Worm (Caenorhabditis elegans) whole organism, L4 larva: ENCODE data around the gene srv-10.
A peak's percentile ranks its signal among the peaks of the same experiment; 100 is the strongest.

Source experiments
- F26F4.8 ChIP-seq: fragments of 200-800 bp; sonication (Bioruptor generic); conservative IDR thresholded peaks from 2 replicates; pipeline ENCODE4 v1.3.6; 2022; ENCODE audit warnings: missing genetic modification characterization, missing compliant biosample characterization
- Y5F2A.4 ChIP-seq: fragments of 200-800 bp; sonication (Bioruptor generic); optimal IDR thresholded peaks from 2 replicates; lab custom pipeline; 2018; ENCODE audit warnings: mild to moderate bottlenecking, missing genetic modification characterization, missing compliant biosample characterization
- ZK337.2 ChIP-seq: fragments of 200-800 bp; sonication (Bioruptor generic); IDR thresholded peaks from 2 replicates; pipeline ENCODE4 v1.3.6; 2022; ENCODE audit warnings: missing genetic modification reagents, missing genetic modification characterization, missing compliant biosample characterization
- aha-1 ChIP-seq: fragments of 150-350 bp; peaks from one replicate; lab custom pipeline; 2014; ENCODE audit warnings: missing biosample characterization, missing genetic modification characterization
- arid-1 ChIP-seq: fragments of 200-800 bp; sonication (Bioruptor generic); conservative IDR thresholded peaks from 2 replicates; pipeline ENCODE4 v1.3.6; 2022; ENCODE audit warnings: missing genetic modification reagents, missing genetic modification characterization, missing compliant biosample characterization
- ceh-32 ChIP-seq: sonication (generic microtip); optimal IDR thresholded peaks from 2 replicates; lab custom pipeline; 2016; ENCODE audit warnings: mild to moderate bottlenecking, missing genetic modification characterization, missing compliant biosample characterization; ENCODE audit not compliant: poor library complexity
- ceh-82 ChIP-seq: sonication (generic microtip); optimal IDR thresholded peaks from 2 replicates; lab custom pipeline; 2017; ENCODE audit warnings: missing biosample characterization, missing genetic modification characterization
- cey-2 ChIP-seq: sonication (generic microtip); optimal IDR thresholded peaks from 3 replicates; lab custom pipeline; 2017; ENCODE audit warnings: missing genetic modification characterization, mild to moderate bottlenecking, missing compliant biosample characterization, antibody characterized with exemption, borderline replicate concordance; ENCODE audit not compliant: insufficient read depth
- ctbp-1 ChIP-seq: fragments of 200-800 bp; sonication (Bioruptor generic); IDR thresholded peaks from 2 replicates; pipeline ENCODE4 v1.3.6; 2022; ENCODE audit warnings: missing genetic modification reagents, missing genetic modification characterization, missing compliant biosample characterization
- daf-12 ChIP-seq: fragments of 150-350 bp; optimal IDR thresholded peaks from 2 replicates; lab custom pipeline; 2014; ENCODE audit warnings: missing biosample characterization, missing genetic modification reagents, missing genetic modification characterization
- duxl-1 ChIP-seq: sonication (generic microtip); optimal IDR thresholded peaks from 2 replicates; lab custom pipeline; 2016; ENCODE audit warnings: mild to moderate bottlenecking, missing genetic modification characterization, moderate library complexity, missing compliant biosample characterization; ENCODE audit not compliant: poor library complexity
- fkh-10 ChIP-seq: fragments of 150-350 bp; optimal IDR thresholded peaks from 2 replicates; lab custom pipeline; 2014; ENCODE audit warnings: missing biosample characterization, missing genetic modification reagents, missing genetic modification characterization
- gei-8 ChIP-seq: fragments of 200-800 bp; sonication (Bioruptor generic); optimal IDR thresholded peaks from 2 replicates; lab custom pipeline; 2018; ENCODE audit warnings: mild to moderate bottlenecking, missing genetic modification characterization, missing compliant biosample characterization
- hmg-1.1 ChIP-seq: fragments of 200-800 bp; sonication (Bioruptor generic); IDR thresholded peaks from 2 replicates; pipeline ENCODE4 v1.3.6; 2022; ENCODE audit warnings: missing genetic modification reagents, missing genetic modification characterization, missing compliant biosample characterization
- jun-1 ChIP-seq: fragments of 150-350 bp; optimal IDR thresholded peaks from 2 replicates; lab custom pipeline; 2014; ENCODE audit warnings: missing biosample characterization, missing genetic modification reagents, missing genetic modification characterization
- lin-1 ChIP-seq: fragments of 200-800 bp; sonication (Bioruptor generic); IDR thresholded peaks from 2 replicates; pipeline ENCODE4 v1.3.6; 2022; ENCODE audit warnings: missing genetic modification reagents, missing genetic modification characterization, missing compliant biosample characterization
- lin-13 ChIP-seq: fragments of 150-350 bp; optimal IDR thresholded peaks from 2 replicates; lab custom pipeline; 2014; ENCODE audit warnings: missing biosample characterization, missing genetic modification reagents, missing genetic modification characterization
- lin-29 ChIP-seq: fragments of 200-800 bp; sonication (Bioruptor generic); IDR thresholded peaks from 2 replicates; pipeline ENCODE4 v1.3.6; 2022; ENCODE audit warnings: missing genetic modification reagents, missing genetic modification characterization, missing compliant biosample characterization
- lin-38 ChIP-seq: fragments of 200-800 bp; sonication (Bioruptor generic); IDR thresholded peaks from 2 replicates; pipeline ENCODE4 v1.3.6; 2022; ENCODE audit warnings: missing genetic modification reagents, missing genetic modification characterization, missing compliant biosample characterization
- mep-1 ChIP-seq: fragments of 150-350 bp; sonication (generic microtip); optimal IDR thresholded peaks from 3 replicates; lab custom pipeline; 2014; ENCODE audit warnings: missing biosample characterization, missing genetic modification characterization
- mes-2 ChIP-seq: sonication (generic microtip); optimal IDR thresholded peaks from 2 replicates; lab custom pipeline; 2016; ENCODE audit warnings: missing genotype, mild to moderate bottlenecking, missing genetic modification characterization, missing compliant biosample characterization; ENCODE audit not compliant: poor library complexity, severe bottlenecking
- nhr-11 ChIP-seq: fragments of 150-350 bp; optimal IDR thresholded peaks from 2 replicates; lab custom pipeline; 2014; ENCODE audit warnings: missing biosample characterization, missing genetic modification characterization
- nhr-25 ChIP-seq: sonication (generic microtip); optimal IDR thresholded peaks from 2 replicates; lab custom pipeline; 2017; ENCODE audit warnings: missing genetic modification characterization, mild to moderate bottlenecking, missing compliant biosample characterization, antibody characterized with exemption, moderate library complexity, borderline replicate concordance; ENCODE audit not compliant: insufficient read depth
- nhr-28 ChIP-seq: fragments of 150-350 bp; optimal IDR thresholded peaks from 2 replicates; lab custom pipeline; 2014; ENCODE audit warnings: missing biosample characterization, missing genetic modification characterization
- nhr-42 ChIP-seq: fragments of 200-800 bp; sonication (Bioruptor generic); IDR thresholded peaks from 2 replicates; pipeline ENCODE4 v1.3.6; 2022; ENCODE audit warnings: missing genetic modification characterization, missing compliant biosample characterization
- nhr-76 ChIP-seq: fragments of 150-350 bp; optimal IDR thresholded peaks from 2 replicates; lab custom pipeline; 2014; ENCODE audit warnings: missing biosample characterization, missing genetic modification characterization
- nhr-77 ChIP-seq: fragments of 150-350 bp; optimal IDR thresholded peaks from 2 replicates; lab custom pipeline; 2014; ENCODE audit warnings: missing biosample characterization, missing genetic modification characterization
- pha-4 ChIP-seq, 2 experiments: fragments of 150-350 bp in 1 of 2; fragments of 200-800 bp in 1 of 2; sonication (Bioruptor generic) in 1 of 2; IDR thresholded peaks in 1 of 2; optimal IDR thresholded peaks in 1 of 2; 2 replicates each; pipeline versions ENCODE4 v1.3.6 to Lab custom; 2014 to 2022; ENCODE audit warnings: missing genetic modification characterization in 2 of 2, missing genetic modification reagents in 2 of 2, missing biosample characterization in 1 of 2, missing compliant biosample characterization in 1 of 2
- pqm-1 ChIP-seq: sonication (generic microtip); optimal IDR thresholded peaks from 2 replicates; lab custom pipeline; 2017; ENCODE audit warnings: missing biosample characterization, missing genetic modification characterization
- rbr-2 ChIP-seq: sonication (generic microtip); optimal IDR thresholded peaks from 2 replicates; lab custom pipeline; 2016; ENCODE audit warnings: missing genotype, missing genetic modification characterization, missing compliant biosample characterization
- snpc-1.2 ChIP-seq: fragments of 200-800 bp; sonication (Bioruptor generic); IDR thresholded peaks from 2 replicates; pipeline ENCODE4 v1.3.6; 2022; ENCODE audit warnings: missing genetic modification reagents, missing genetic modification characterization, missing compliant biosample characterization
- snpc-4 ChIP-seq: fragments of 150-350 bp; optimal IDR thresholded peaks from 2 replicates; lab custom pipeline; 2014; ENCODE audit warnings: missing biosample characterization, missing genetic modification characterization
- tra-1 ChIP-seq: fragments of 200-800 bp; sonication (Bioruptor generic); IDR thresholded peaks from 2 replicates; pipeline ENCODE4 v1.3.6; 2022; ENCODE audit warnings: missing genetic modification reagents, missing genetic modification characterization, missing compliant biosample characterization
- unc-130 ChIP-seq: sonication (generic microtip); optimal IDR thresholded peaks from 2 replicates; lab custom pipeline; 2016; ENCODE audit warnings: missing genetic modification reagents, missing genetic modification characterization, missing compliant biosample characterization
- zfp-2 ChIP-seq: sonication (generic microtip); optimal IDR thresholded peaks from 2 replicates; lab custom pipeline; 2016; ENCODE audit warnings: mild to moderate bottlenecking, missing genetic modification characterization, missing compliant biosample characterization
- zfp-3 ChIP-seq: fragments of 200-800 bp; sonication (Bioruptor generic); conservative IDR thresholded peaks from 2 replicates; pipeline ENCODE4 v1.3.6; 2022; ENCODE audit warnings: missing genetic modification reagents, missing genetic modification characterization, missing compliant biosample characterization
- zip-11 ChIP-seq: fragments of 200-800 bp; sonication (Bioruptor generic); IDR thresholded peaks from 2 replicates; pipeline ENCODE4 v1.3.6; 2022; ENCODE audit warnings: missing genetic modification characterization, missing compliant biosample characterization
- zip-2 ChIP-seq: fragments of 150-350 bp; optimal IDR thresholded peaks from 2 replicates; lab custom pipeline; 2014; ENCODE audit warnings: missing biosample characterization, missing genetic modification characterization
- ztf-11 ChIP-seq: fragments of 150-350 bp; optimal IDR thresholded peaks from 2 replicates; lab custom pipeline; 2014; ENCODE audit warnings: missing biosample characterization, missing genetic modification characterization
- ztf-7 ChIP-seq: fragments of 150-350 bp; optimal IDR thresholded peaks from 2 replicates; lab custom pipeline; 2014; ENCODE audit warnings: missing biosample characterization, missing genetic modification characterization

srv-10 gene

DNA sequence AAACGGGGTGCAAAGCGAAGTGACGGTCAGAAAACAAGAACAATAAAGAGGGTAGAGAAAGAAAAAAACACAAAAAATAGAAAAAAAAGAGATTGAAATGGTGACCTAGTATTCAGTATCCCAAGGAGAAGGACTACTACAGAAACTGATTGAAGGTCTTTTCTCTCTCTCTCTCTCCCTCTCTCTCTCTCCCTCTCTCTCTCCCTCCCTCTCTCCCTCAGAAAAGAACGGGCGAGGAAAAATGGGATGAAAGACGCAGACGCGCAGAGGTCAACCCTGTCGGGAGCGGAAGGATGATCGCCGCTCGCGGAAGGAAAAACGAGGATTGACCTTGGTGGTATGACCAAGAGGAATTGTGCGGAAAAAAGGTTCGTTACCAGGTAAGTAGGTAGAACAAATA, 49.2 kb upstream of the srv-10 start (continued):
- TF ChIP-seq jun-1 (no peak), zfp-3 (no peak), fkh-10 (GFP tag; lab: Kevin White, UChicago) (no peak), ztf-7 (tag; lab: Kevin White, UChicago) (no peak), ceh-82 (tag; lab: Kevin White, UChicago) (no peak), duxl-1 (tag; lab: Kevin White, UChicago) (no peak), nhr-76 (no peak), lin-13 (GFP tag; lab: Kevin White, UChicago) (no peak), snpc-1.2 (GFP tag; lab: Robert Waterston, UW) (no peak), ceh-32 (tag; lab: Kevin White, UChicago) (no peak), pqm-1 (tag; lab: Kevin White, UChicago) (no peak), pha-4 (GFP tag; IDR thresholded peaks at IDR 0.05; lab: Robert Waterston, UW) (peak; percentile 68; the same call in 1 of the 2 replicates), pha-4 (tag; optimal IDR thresholded peaks at IDR 0.05; lab: Kevin White, UChicago) (no peak), ZK337.2 (GFP tag; lab: Robert Waterston, UW) (no peak), daf-12 (tag; lab: Kevin White, UChicago) (no peak), gei-8 (GFP tag; lab: Kevin White, UChicago) (no peak), nhr-28 (tag; lab: Kevin White, UChicago) (peak; percentile 53), lin-1 (no peak), lin-38 (GFP tag; lab: Robert Waterston, UW) (no peak), cey-2 (tag; lab: Kevin White, UChicago) (no peak), nhr-42 (GFP tag; lab: Robert Waterston, UW) (no peak), hmg-1.1 (GFP tag; lab: Robert Waterston, UW) (no peak), unc-130 (GFP tag; lab: Kevin White, UChicago) (no peak)

DNA sequence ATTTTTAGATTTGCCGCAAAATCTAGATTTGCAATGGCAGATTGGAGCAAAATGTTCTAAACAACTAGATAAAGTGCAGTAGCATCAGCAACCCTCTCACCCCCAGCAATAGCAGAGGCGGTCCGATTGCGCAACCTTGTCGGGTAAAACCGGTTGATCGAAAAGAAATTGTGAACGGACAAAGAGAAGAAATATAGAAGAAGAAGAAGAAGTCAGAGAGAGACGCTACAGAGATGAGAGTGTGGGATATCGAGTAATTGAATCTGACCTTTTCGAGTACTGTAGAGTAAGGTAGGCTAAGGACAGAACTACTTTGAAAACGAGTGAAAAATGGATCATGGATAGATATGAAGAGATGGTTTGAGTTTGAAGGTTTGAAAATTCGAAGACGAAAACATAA, 47.8 kb upstream of the srv-10 start:
- TF ChIP-seq arid-1 (GFP tag; lab: Robert Waterston, UW) (no peak), F26F4.8 (GFP tag; lab: Robert Waterston, UW) (no peak), unc-130 (GFP tag; lab: Kevin White, UChicago) (no peak), ztf-11 (no peak), lin-29 (GFP tag; lab: Robert Waterston, UW) (no peak), snpc-4 (tag; lab: Kevin White, UChicago) (no peak), Y5F2A.4 (no peak), aha-1 (tag; lab: Kevin White, UChicago) (peak; percentile 89), nhr-25 (tag; lab: Kevin White, UChicago) (peak; percentile 84), nhr-11 (tag; lab: Kevin White, UChicago) (no peak), zfp-3 (no peak), tra-1 (GFP tag; lab: Robert Waterston, UW) (no peak), rbr-2 (no peak), nhr-77 (tag; lab: Kevin White, UChicago) (no peak), mep-1 (tag; lab: Kevin White, UChicago) (peak; percentile 17), zip-11 (no peak), zfp-2 (tag; lab: Kevin White, UChicago) (no peak), ctbp-1 (GFP tag; lab: Robert Waterston, UW) (no peak), mes-2 (tag; lab: Kevin White, UChicago) (peak; percentile 18), duxl-1 (tag; lab: Kevin White, UChicago) (no peak), zip-2 (no peak)
